Fruit fly (Drosophila melanogaster) whole organism, embryonic: Measurements from ENCODE around the gene Klp64D.

Experiments used
- CG10209 ChIP-seq: fragments of 200-800 bp; sonication (Bioruptor generic); optimal IDR thresholded peaks from 3 replicates; lab custom pipeline; 2017; ENCODE audit warnings: missing biosample characterization, mild to moderate bottlenecking, missing genetic modification characterization, missing genetic modification reagents
- CG10321 ChIP-seq: fragments of 200-800 bp; sonication (Bioruptor generic); IDR thresholded peaks from 2 replicates; pipeline ENCODE4 v1.3.6; 2022; ENCODE audit warnings: missing biosample characterization, missing genetic modification characterization
- CG10565 ChIP-seq: fragments of 200-800 bp; sonication (Bioruptor generic); optimal IDR thresholded peaks from 3 replicates; lab custom pipeline; 2016; ENCODE audit warnings: missing biosample characterization, mild to moderate bottlenecking, missing genetic modification characterization
- CG13123 ChIP-seq: fragments of 200-800 bp; sonication (Bioruptor generic); optimal IDR thresholded peaks from 2 replicates; lab custom pipeline; 2016; ENCODE audit warnings: missing biosample characterization, missing genetic modification characterization
- CG13287 ChIP-seq: fragments of 200-800 bp; sonication (Bioruptor generic); IDR thresholded peaks from 2 replicates; pipeline ENCODE4 v1.3.6; 2022; ENCODE audit warnings: missing biosample characterization, missing genetic modification characterization; ENCODE audit not compliant: partially characterized antibody
- CG13775 ChIP-seq: fragments of 200-800 bp; sonication (Bioruptor generic); optimal IDR thresholded peaks from 3 replicates; lab custom pipeline; 2017; ENCODE audit warnings: missing biosample characterization, mild to moderate bottlenecking, missing genetic modification characterization
- CG16813 ChIP-seq: fragments of 200-800 bp; sonication (Bioruptor generic); IDR thresholded peaks from 3 replicates; pipeline ENCODE4 v1.3.6; 2022; ENCODE audit warnings: missing biosample characterization, missing genetic modification characterization; ENCODE audit not compliant: partially characterized antibody
- CG17912 ChIP-seq: fragments of 200-800 bp; sonication (Bioruptor generic); optimal IDR thresholded peaks from 2 replicates; lab custom pipeline; 2018; ENCODE audit warnings: missing biosample characterization, mild to moderate bottlenecking, missing genetic modification characterization
- CG2712 ChIP-seq: fragments of 200-800 bp; optimal IDR thresholded peaks from 3 replicates; lab custom pipeline; 2019; ENCODE audit warnings: missing biosample characterization, mild to moderate bottlenecking, missing genetic modification characterization, moderate library complexity
- CG30403 ChIP-seq: fragments of 200-800 bp; sonication (Bioruptor generic); optimal IDR thresholded peaks from 3 replicates; lab custom pipeline; 2016; ENCODE audit warnings: missing biosample characterization, missing genetic modification characterization
- CG34422 ChIP-seq: fragments of 200-800 bp; sonication (Bioruptor generic); IDR thresholded peaks from 3 replicates; pipeline ENCODE4 v1.3.6; 2022; ENCODE audit warnings: missing biosample characterization, missing genetic modification characterization
- CG4282 ChIP-seq: fragments of 200-800 bp; sonication (Bioruptor generic); optimal IDR thresholded peaks from 2 replicates; lab custom pipeline; 2016; ENCODE audit warnings: missing biosample characterization, missing genetic modification characterization
- CG4730 ChIP-seq: fragments of 200-800 bp; sonication (Bioruptor generic); IDR thresholded peaks from 2 replicates; pipeline ENCODE4 v1.3.6; 2022; ENCODE audit warnings: missing biosample characterization, missing genetic modification characterization
- CG7963 ChIP-seq: fragments of 200-800 bp; sonication (Bioruptor generic); IDR thresholded peaks from 3 replicates; pipeline ENCODE4 v1.3.6; 2022; ENCODE audit warnings: missing biosample characterization, missing genetic modification characterization; ENCODE audit not compliant: partially characterized antibody
- Dbx ChIP-seq: fragments of 200-800 bp; sonication (Bioruptor generic); IDR thresholded peaks from 3 replicates; pipeline ENCODE4 v1.3.6; 2022; ENCODE audit warnings: missing biosample characterization, missing genetic modification characterization
- Dfd ChIP-seq, 2 experiments: fragments of >200 bp; optimal IDR thresholded peaks; 2 replicates each; lab custom pipeline; 2017; ENCODE audit warnings: missing biosample characterization in 2 of 2, missing genetic modification characterization in 2 of 2
- Dll ChIP-seq: fragments of 200-800 bp; sonication (Bioruptor generic); IDR thresholded peaks from 4 replicates; pipeline ENCODE4 v1.3.6; 2022; ENCODE audit warnings: missing biosample characterization, missing genetic modification characterization; ENCODE audit not compliant: partially characterized antibody
- Fer1 ChIP-seq: fragments of 200-800 bp; sonication (Bioruptor generic); optimal IDR thresholded peaks from 2 replicates; lab custom pipeline; 2017; ENCODE audit warnings: missing biosample characterization, mild to moderate bottlenecking, missing genetic modification characterization
- Fer2 ChIP-seq: fragments of 200-800 bp; sonication (Bioruptor generic); optimal IDR thresholded peaks from 2 replicates; lab custom pipeline; 2018; ENCODE audit warnings: missing biosample characterization, mild to moderate bottlenecking, missing genetic modification characterization, moderate library complexity
- Gsc ChIP-seq: fragments of 200-800 bp; sonication (Bioruptor generic); IDR thresholded peaks from 2 replicates; pipeline ENCODE4 v1.3.6; 2022; ENCODE audit warnings: missing biosample characterization, missing genetic modification characterization
- HLH4C ChIP-seq: fragments of 200-800 bp; sonication (Bioruptor generic); IDR thresholded peaks from 3 replicates; pipeline ENCODE4 v1.3.6; 2022; ENCODE audit warnings: missing biosample characterization, missing genetic modification characterization; ENCODE audit not compliant: partially characterized antibody
- Med ChIP-seq: fragments of 200-800 bp; sonication (Bioruptor generic); peaks from one replicate; lab custom pipeline; 2016; ENCODE audit warnings: missing biosample characterization, missing genetic modification characterization, mild to moderate bottlenecking, inconsistent platforms, moderate library complexity
- Meics ChIP-seq: fragments of 200-800 bp; sonication (Bioruptor generic); optimal IDR thresholded peaks from 2 replicates; lab custom pipeline; 2017; ENCODE audit warnings: missing biosample characterization, mild to moderate bottlenecking, missing genetic modification characterization
- Optix ChIP-seq: fragments of 200-800 bp; sonication (Bioruptor generic); IDR thresholded peaks from 3 replicates; pipeline ENCODE4 v1.3.6; 2022; ENCODE audit warnings: missing biosample characterization, missing genetic modification characterization
- Pdp1 ChIP-seq, 2 experiments: fragments of 200-800 bp; sonication (Bioruptor generic); optimal IDR thresholded peaks; 3 replicates each; lab custom pipeline; 2016; ENCODE audit warnings: missing biosample characterization in 2 of 2, missing genetic modification characterization in 2 of 2, mild to moderate bottlenecking in 1 of 2, moderate library complexity in 1 of 2
- Sox100B ChIP-seq: fragments of 200-800 bp; sonication (Bioruptor generic); optimal IDR thresholded peaks from 3 replicates; lab custom pipeline; 2018; ENCODE audit warnings: missing biosample characterization, mild to moderate bottlenecking, missing genetic modification characterization
- Sry-δ ChIP-seq: fragments of 200-800 bp; sonication (Bioruptor generic); optimal IDR thresholded peaks from 2 replicates; lab custom pipeline; 2016; ENCODE audit warnings: missing biosample characterization, missing genetic modification characterization
- ara ChIP-seq: fragments of 200-800 bp; sonication (Bioruptor generic); IDR thresholded peaks from 2 replicates; pipeline ENCODE4 v1.3.6; 2022; ENCODE audit warnings: missing biosample characterization, missing genetic modification characterization
- bbx ChIP-seq: fragments of 200-800 bp; sonication (Bioruptor generic); IDR thresholded peaks from 2 replicates; pipeline ENCODE4 v1.3.6; 2022; ENCODE audit warnings: missing biosample characterization, missing genetic modification characterization; ENCODE audit not compliant: partially characterized antibody
- bigmax ChIP-seq: fragments of 200-800 bp; sonication (Bioruptor generic); optimal IDR thresholded peaks from 2 replicates; lab custom pipeline; 2018; ENCODE audit warnings: missing biosample characterization, mild to moderate bottlenecking, missing genetic modification characterization
- chif ChIP-seq, 2 experiments: fragments of 200-800 bp; sonication (Bioruptor generic); optimal IDR thresholded peaks; 3 replicates each; lab custom pipeline; 2016; ENCODE audit warnings: missing biosample characterization in 2 of 2, missing genetic modification characterization in 2 of 2
- ci ChIP-seq: fragments of 200-800 bp; sonication (Bioruptor generic); IDR thresholded peaks from 3 replicates; pipeline ENCODE4 v1.3.6; 2022; ENCODE audit warnings: missing biosample characterization, missing genetic modification characterization
- ems ChIP-seq: fragments of 200-800 bp; sonication (Bioruptor generic); optimal IDR thresholded peaks from 3 replicates; lab custom pipeline; 2016; ENCODE audit warnings: missing biosample characterization, missing genetic modification characterization
- gce ChIP-seq: fragments of 200-800 bp; sonication (Bioruptor generic); IDR thresholded peaks from 3 replicates; pipeline ENCODE4 v1.3.6; 2022; ENCODE audit warnings: missing biosample characterization, missing genetic modification characterization
- gfzf ChIP-seq: fragments of 200-800 bp; sonication (Bioruptor generic); optimal IDR thresholded peaks from 2 replicates; lab custom pipeline; 2016; ENCODE audit warnings: missing biosample characterization, mild to moderate bottlenecking, missing genetic modification characterization, moderate library complexity
- grn ChIP-seq: fragments of 200-800 bp; sonication (Bioruptor generic); optimal IDR thresholded peaks from 3 replicates; lab custom pipeline; 2017; ENCODE audit warnings: missing biosample characterization, missing genetic modification characterization
- ind ChIP-seq: fragments of 200-800 bp; sonication (Bioruptor generic); optimal IDR thresholded peaks from 3 replicates; lab custom pipeline; 2016; ENCODE audit warnings: missing biosample characterization, missing genetic modification characterization
- klu ChIP-seq: fragments of 200-800 bp; sonication (Bioruptor generic); IDR thresholded peaks from 2 replicates; pipeline ENCODE4 v1.3.6; 2022; ENCODE audit warnings: missing biosample characterization, missing genetic modification characterization
- mld ChIP-seq: fragments of 200-800 bp; sonication (Bioruptor generic); IDR thresholded peaks from 3 replicates; pipeline ENCODE4 v1.3.6; 2022; ENCODE audit warnings: missing biosample characterization, missing genetic modification characterization; ENCODE audit not compliant: partially characterized antibody
- nom ChIP-seq: fragments of 200-800 bp; sonication (Bioruptor generic); optimal IDR thresholded peaks from 2 replicates; lab custom pipeline; 2017; ENCODE audit warnings: missing biosample characterization, missing genetic modification characterization, mild to moderate bottlenecking, moderate library complexity, missing genetic modification reagents
- onecut ChIP-seq: fragments of 200-800 bp; sonication (Bioruptor generic); IDR thresholded peaks from 2 replicates; pipeline ENCODE4 v1.3.6; 2022; ENCODE audit warnings: missing biosample characterization, missing genetic modification characterization
- org-1 ChIP-seq: fragments of 200-800 bp; sonication (Bioruptor generic); optimal IDR thresholded peaks from 2 replicates; lab custom pipeline; 2017; ENCODE audit warnings: missing biosample characterization, missing genetic modification characterization
- pita ChIP-seq: fragments of 200-800 bp; sonication (Bioruptor generic); optimal IDR thresholded peaks from 2 replicates; lab custom pipeline; 2017; ENCODE audit warnings: missing biosample characterization, mild to moderate bottlenecking, missing genetic modification characterization
- pnt ChIP-seq: fragments of 200-800 bp; sonication (Bioruptor generic); optimal IDR thresholded peaks from 3 replicates; lab custom pipeline; 2016; ENCODE audit warnings: missing biosample characterization, missing genetic modification characterization
- ranshi ChIP-seq: fragments of 200-800 bp; sonication (Bioruptor generic); IDR thresholded peaks from 2 replicates; pipeline ENCODE4 v1.3.6; 2022; ENCODE audit warnings: missing biosample characterization, missing genetic modification characterization
- ro ChIP-seq: fragments of 200-800 bp; sonication (Bioruptor generic); IDR thresholded peaks from 2 replicates; pipeline ENCODE4 v1.3.6; 2022; ENCODE audit warnings: missing biosample characterization, missing genetic modification characterization
- tna ChIP-seq: fragments of 200-800 bp; sonication (Bioruptor generic); IDR thresholded peaks from 2 replicates; pipeline ENCODE4 v1.3.6; 2022; ENCODE audit warnings: missing biosample characterization, missing genetic modification characterization; ENCODE audit not compliant: partially characterized antibody

Gene Klp64D

dm6 chr3L:5360039-5360988 lies 1.1 kb upstream of the Klp64D start, which contains the start of gene Cyt-c1:
Gene Cyt-c1, plus strand, starts transcription at chr3L:5360211.
- 0 out of 3 replicates have a peak, but pooled peaks have one; percentile 13 for TF ChIP-seq mld
- no peak for TF ChIP-seq onecut
- no peak for TF ChIP-seq CG4730 (GFP tag; lab: Robert Waterston, UW)
- peak; percentile 21; the same call in 1 of the 2 replicates for TF ChIP-seq tna (GFP tag; lab: Robert Waterston, UW)
- TF ChIP-seq bigmax (GFP tag; lab: Kevin White, UChicago): peak; percentile 99
- no peak for TF ChIP-seq Fer2 (tag; lab: Kevin White, UChicago)
- no peak for TF ChIP-seq ro
- TF ChIP-seq ci (GFP tag; lab: Robert Waterston, UW): 0 out of 3 replicates have a peak, but pooled peaks have one; percentile 44
- peak; percentile 13; the same call in 1 of the 2 replicates for TF ChIP-seq ranshi
- no peak for TF ChIP-seq nom (GFP tag; lab: Kevin White, UChicago)
- no peak for TF ChIP-seq gce (GFP tag; lab: Robert Waterston, UW)
- peak; percentile 14 for TF ChIP-seq CG17912 (GFP tag; lab: Kevin White, UChicago)
- peak; percentile 70 for TF ChIP-seq CG13287
- TF ChIP-seq Sry-δ: peak; percentile 64
- TF ChIP-seq CG10565 (GFP tag; lab: Kevin White, UChicago): no peak
- TF ChIP-seq grn (GFP tag; lab: Kevin White, UChicago): peak; percentile 23
- TF ChIP-seq CG13775 (GFP tag; lab: Kevin White, UChicago): no peak
- peak; percentile 6 for TF ChIP-seq CG2712 (tag; lab: Kevin White, UChicago)
- peak; percentile 85; the same call in 2 of the 3 replicates for TF ChIP-seq CG34422 (GFP tag; lab: Robert Waterston, UW)
- peak; percentile 67; the same call in 1 of the 2 replicates for TF ChIP-seq bbx (GFP tag; lab: Robert Waterston, UW)
- no peak for TF ChIP-seq chif (GFP tag; optimal IDR thresholded peaks at IDR 0.05; lab: Kevin White, UChicago)
- TF ChIP-seq Gsc: no peak
- no peak for TF ChIP-seq Fer1
- TF ChIP-seq CG7963 (GFP tag; lab: Robert Waterston, UW): 0 out of 3 replicates have a peak, but pooled peaks have one; percentile 45
- TF ChIP-seq CG16813 (GFP tag; lab: Robert Waterston, UW): peak; percentile 58
- no peak for TF ChIP-seq Sox100B (GFP tag; lab: Kevin White, UChicago)
- TF ChIP-seq CG30403 (GFP tag; lab: Kevin White, UChicago): peak; percentile 12
- no peak for TF ChIP-seq ara
- TF ChIP-seq ind (GFP tag; lab: Kevin White, UChicago): no peak
- TF ChIP-seq Meics (GFP tag; lab: Kevin White, UChicago): no peak
- peak; percentile 21; the same call in 1 of the 3 replicates for TF ChIP-seq HLH4C (GFP tag; lab: Robert Waterston, UW)
- no peak for TF ChIP-seq ems
- no peak for TF ChIP-seq org-1 (GFP tag; lab: Kevin White, UChicago)
- TF ChIP-seq Dll (GFP tag; lab: Robert Waterston, UW): peak; percentile 72
- no peak for TF ChIP-seq CG10321 (GFP tag; lab: Robert Waterston, UW)
- TF ChIP-seq pnt (GFP tag; lab: Kevin White, UChicago): no peak
- TF ChIP-seq gfzf (GFP tag; lab: Kevin White, UChicago): peak; percentile 8
- TF ChIP-seq CG10209 (GFP tag; lab: Kevin White, UChicago): no peak
- 0 out of 3 replicates have a peak, but pooled peaks have one; percentile 13 for TF ChIP-seq Optix (GFP tag; lab: Robert Waterston, UW)
- TF ChIP-seq klu (GFP tag; lab: Robert Waterston, UW): no peak
- TF ChIP-seq Med (GFP tag; lab: Kevin White, UChicago): peak; percentile 59
- TF ChIP-seq Dfd (GFP tag; optimal IDR thresholded peaks at IDR 0.05; lab: Kevin White, UChicago): no peak
- TF ChIP-seq Pdp1 (GFP tag; optimal IDR thresholded peaks at IDR 0.05; lab: Kevin White, UChicago): peak in 1 of 2 experiments; percentile 98
- TF ChIP-seq CG4282 (GFP tag; lab: Kevin White, UChicago): no peak
- no peak for TF ChIP-seq pita
- TF ChIP-seq CG13123 (GFP tag; lab: Kevin White, UChicago): no peak
- 0 out of 3 replicates have a peak, but pooled peaks have one; percentile 16 for TF ChIP-seq Dbx
